Worm (Caenorhabditis elegans): Measurements from ENCODE around the gene egl-23.
A peak's percentile ranks its signal among the peaks of the same experiment; 100 is the strongest.

The egl-23 gene

ce11 chrIV:14033502-14033751, 44.5 kb downstream of the egl-23 start:
- TF ChIP-seq Y55F3AM.14 (GFP tag; optimal IDR thresholded peaks at IDR 0.05), result no peak
- TF ChIP-seq unc-55 (GFP tag; optimal IDR thresholded peaks at IDR 0.05), result no peak
- no peak for TF ChIP-seq sma-9 (GFP tag; optimal IDR thresholded peaks at IDR 0.05)
- peak; percentile 81 for TF ChIP-seq sma-9 (tag; optimal IDR thresholded peaks at IDR 0.05)
- no peak for TF ChIP-seq nhr-77 (tag; optimal IDR thresholded peaks at IDR 0.05)
- peak; percentile 28 for TF ChIP-seq sem-4 (tag; optimal IDR thresholded peaks at IDR 0.05)
- TF ChIP-seq nhr-21 (tag; optimal IDR thresholded peaks at IDR 0.05), result no peak
- no peak for TF ChIP-seq elt-3 (tag; optimal IDR thresholded peaks at IDR 0.05)
- TF ChIP-seq mbf-1 (tag; optimal IDR thresholded peaks at IDR 0.05), result no peak
- TF ChIP-seq ztf-4 (tag; optimal IDR thresholded peaks at IDR 0.05), result no peak
- peak; percentile 100 for TF ChIP-seq F13H6.1 (tag; optimal IDR thresholded peaks at IDR 0.05)
- no peak for TF ChIP-seq nhr-23 (tag; optimal IDR thresholded peaks at IDR 0.05)
- no peak for TF ChIP-seq nhr-25 (tag; optimal IDR thresholded peaks at IDR 0.05)
- TF ChIP-seq nhr-6 (tag; optimal IDR thresholded peaks at IDR 0.05), result no peak
- no peak for TF ChIP-seq skn-1 (tag; optimal IDR thresholded peaks at IDR 0.05)

ce11 chrIV:14033752-14034570, 45.1 kb downstream of the egl-23 start:
- TF ChIP-seq ama-1 (optimal IDR thresholded peaks at IDR 0.05) (peak; percentile 100), unc-62 (GFP tag; optimal IDR thresholded peaks at IDR 0.05) (peak; percentile 68), dmd-4 (tag; optimal IDR thresholded peaks at IDR 0.05) (peak; percentile 18), R02D3.7 (tag; optimal IDR thresholded peaks at IDR 0.05) (no peak), C34F6.9 (tag; optimal IDR thresholded peaks at IDR 0.05) (peak; percentile 42), nhr-237 (tag; optimal IDR thresholded peaks at IDR 0.05) (peak; percentile 35), ztf-1 (GFP tag; conservative IDR thresholded peaks at IDR 0.05) (0 out of 2 replicates have a peak, but pooled peaks have one; percentile 33), F13H6.1 (tag; optimal IDR thresholded peaks at IDR 0.05) (no peak), sem-4 (tag; optimal IDR thresholded peaks at IDR 0.05) (peak; percentile 77), nhr-11 (tag; optimal IDR thresholded peaks at IDR 0.05) (peak; percentile 20), elt-3 (tag; optimal IDR thresholded peaks at IDR 0.05) (no peak), elt-1 (tag; optimal IDR thresholded peaks at IDR 0.05) (peak; percentile 44), nhr-21 (tag; optimal IDR thresholded peaks at IDR 0.05) (peak; percentile 71), snpc-4 (tag; optimal IDR thresholded peaks at IDR 0.05) (no peak), zag-1 (tag; optimal IDR thresholded peaks at IDR 0.05) (peak; percentile 80), nhr-25 (tag; optimal IDR thresholded peaks at IDR 0.05) (peak; percentile 83), alr-1 (tag; optimal IDR thresholded peaks at IDR 0.05) (no peak), ceh-16 (tag; optimal IDR thresholded peaks at IDR 0.05) (peak; percentile 96), blmp-1 (tag; optimal IDR thresholded peaks at IDR 0.05; ENCODE audit: insufficient read depth) (no peak), nhr-6 (tag; optimal IDR thresholded peaks at IDR 0.05) (peak; percentile 42), sma-9 (GFP tag; optimal IDR thresholded peaks at IDR 0.05) (peak; percentile 96), sma-9 (tag; optimal IDR thresholded peaks at IDR 0.05) (no peak), unc-39 (tag; optimal IDR thresholded peaks at IDR 0.05) (peak; percentile 49), sma-3 (GFP tag; optimal IDR thresholded peaks at IDR 0.05) (peak; percentile 68), lin-39 (tag; optimal IDR thresholded peaks at IDR 0.05) (no peak), nhr-129 (tag; optimal IDR thresholded peaks at IDR 0.05) (peak; percentile 96), ztf-4 (tag; optimal IDR thresholded peaks at IDR 0.05) (no peak), gmeb-1 (tag; optimal IDR thresholded peaks at IDR 0.05) (peak; percentile 48), lin-13 (GFP tag; optimal IDR thresholded peaks at IDR 0.05) (peak; percentile 67), mab-5 (tag; optimal IDR thresholded peaks at IDR 0.05) (peak; percentile 77), ztf-11 (tag; optimal IDR thresholded peaks at IDR 0.05) (peak; percentile 72), egl-27 (tag; optimal IDR thresholded peaks at IDR 0.05) (peak; percentile 74), nhr-10 (tag; optimal IDR thresholded peaks at IDR 0.05) (peak; percentile 19), peb-1 (tag; optimal IDR thresholded peaks at IDR 0.05) (peak; percentile 66), mbf-1 (tag; optimal IDR thresholded peaks at IDR 0.05) (no peak), skn-1 (tag; optimal IDR thresholded peaks at IDR 0.05) (no peak), lsy-2 (tag; optimal IDR thresholded peaks at IDR 0.05) (peak; percentile 28 to 65), nhr-23 (tag; optimal IDR thresholded peaks at IDR 0.05) (no peak), Y55F3AM.14 (GFP tag; optimal IDR thresholded peaks at IDR 0.05) (peak; percentile 62), crh-2 (tag; optimal IDR thresholded peaks at IDR 0.05) (peak; percentile 79), fos-1 (tag; optimal IDR thresholded peaks at IDR 0.05) (peak; percentile 77), ceh-82 (tag; optimal IDR thresholded peaks at IDR 0.05) (peak; percentile 66), nhr-77 (tag; optimal IDR thresholded peaks at IDR 0.05) (no peak), aly-2 (tag; optimal IDR thresholded peaks at IDR 0.05) (no peak), lin-11 (tag; optimal IDR thresholded peaks at IDR 0.05) (peak; percentile 81), ZK546.5 (tag; optimal IDR thresholded peaks at IDR 0.05) (no peak), nhr-12 (tag; optimal IDR thresholded peaks at IDR 0.05) (no peak), mdl-1 (tag; optimal IDR thresholded peaks at IDR 0.05) (peak; percentile 87), unc-55 (GFP tag; optimal IDR thresholded peaks at IDR 0.05) (peak; percentile 60)

Measured in whole organism, L2 larva.